Worm (Caenorhabditis elegans) whole organism, mixed stage, embryonic: ENCODE results near the gene T02B11.8.

Experiments
- M03D4.4 ChIP-seq: sonication (generic microtip); optimal IDR thresholded peaks from 2 replicates; lab custom pipeline; 2017; ENCODE audit warnings: mild to moderate bottlenecking, missing genetic modification characterization, missing compliant biosample characterization
- bed-3 ChIP-seq: fragments of 200-800 bp; sonication (Bioruptor generic); optimal IDR thresholded peaks from 3 replicates; lab custom pipeline; 2018; ENCODE audit warnings: mild to moderate bottlenecking, missing genetic modification characterization, moderate library complexity, missing compliant biosample characterization
- blmp-1 ChIP-seq: fragments of 150-350 bp; optimal IDR thresholded peaks from 2 replicates; lab custom pipeline; 2014; ENCODE audit warnings: missing biosample characterization, missing genetic modification characterization
- ceh-39 ChIP-seq: fragments of 150-350 bp; optimal IDR thresholded peaks from 2 replicates; lab custom pipeline; 2014; ENCODE audit warnings: missing biosample characterization, missing genetic modification characterization
- ceh-43 ChIP-seq: fragments of 200-800 bp; sonication (Bioruptor generic); optimal IDR thresholded peaks from 2 replicates; lab custom pipeline; 2018; ENCODE audit warnings: mild to moderate bottlenecking, missing genetic modification characterization, moderate library complexity, missing compliant biosample characterization
- ceh-83 ChIP-seq: fragments of 200-800 bp; sonication (Bioruptor generic); optimal IDR thresholded peaks from 2 replicates; lab custom pipeline; 2018; ENCODE audit warnings: mild to moderate bottlenecking, missing genetic modification characterization, missing compliant biosample characterization
- ces-1 ChIP-seq: fragments of 150-350 bp; optimal IDR thresholded peaks from 2 replicates; lab custom pipeline; 2014; ENCODE audit warnings: missing biosample characterization, missing genetic modification reagents, missing genetic modification characterization
- cnd-1 ChIP-seq: fragments of 200-800 bp; sonication (Bioruptor generic); optimal IDR thresholded peaks from 2 replicates; lab custom pipeline; 2018; ENCODE audit warnings: mild to moderate bottlenecking, missing genetic modification characterization, missing compliant biosample characterization
- drap-1 ChIP-seq: fragments of 200-800 bp; sonication (Bioruptor generic); optimal IDR thresholded peaks from 3 replicates; lab custom pipeline; 2018; ENCODE audit warnings: mild to moderate bottlenecking, missing genetic modification characterization, missing compliant biosample characterization
- elt-3 ChIP-seq: fragments of 150-350 bp; optimal IDR thresholded peaks from 2 replicates; lab custom pipeline; 2014; ENCODE audit warnings: missing biosample characterization, missing genetic modification characterization
- flh-1 ChIP-seq: fragments of 200-800 bp; sonication (Bioruptor generic); optimal IDR thresholded peaks from 2 replicates; lab custom pipeline; 2018; ENCODE audit warnings: mild to moderate bottlenecking, missing genetic modification characterization, moderate library complexity, missing compliant biosample characterization
- ham-2 ChIP-seq: fragments of 200-800 bp; sonication (Bioruptor generic); optimal IDR thresholded peaks from 2 replicates; lab custom pipeline; 2018; ENCODE audit warnings: mild to moderate bottlenecking, missing genetic modification characterization, missing compliant biosample characterization
- hlh-1 ChIP-seq: fragments of 150-350 bp; optimal IDR thresholded peaks from 2 replicates; lab custom pipeline; 2014; ENCODE audit warnings: missing biosample characterization, missing genetic modification reagents, missing genetic modification characterization
- lin-13 ChIP-seq: fragments of 150-350 bp; optimal IDR thresholded peaks from 2 replicates; lab custom pipeline; 2014; ENCODE audit warnings: missing biosample characterization, missing genetic modification characterization
- lin-32 ChIP-seq: fragments of 200-800 bp; sonication (Bioruptor generic); optimal IDR thresholded peaks from 2 replicates; lab custom pipeline; 2018; ENCODE audit warnings: mild to moderate bottlenecking, missing genetic modification characterization, missing compliant biosample characterization
- lsy-2 ChIP-seq: fragments of 150-350 bp; optimal IDR thresholded peaks from 2 replicates; lab custom pipeline; 2014; ENCODE audit warnings: missing biosample characterization, missing genetic modification characterization
- mab-5 ChIP-seq: fragments of 150-350 bp; optimal IDR thresholded peaks from 2 replicates; lab custom pipeline; 2014; ENCODE audit warnings: missing biosample characterization, missing genetic modification characterization
- mep-1 ChIP-seq: fragments of 150-350 bp; optimal IDR thresholded peaks from 2 replicates; lab custom pipeline; 2017; ENCODE audit warnings: missing biosample characterization, missing genetic modification reagents, missing genetic modification characterization, inconsistent platforms
- mls-2 ChIP-seq: sonication (generic microtip); optimal IDR thresholded peaks from 2 replicates; lab custom pipeline; 2016; ENCODE audit warnings: mild to moderate bottlenecking, missing genetic modification characterization, moderate library complexity, missing compliant biosample characterization
- nhr-12 ChIP-seq: fragments of 150-350 bp; optimal IDR thresholded peaks from 2 replicates; lab custom pipeline; 2014; ENCODE audit warnings: missing biosample characterization, missing genetic modification characterization
- nhr-2 ChIP-seq: fragments of 150-350 bp; optimal IDR thresholded peaks from 2 replicates; lab custom pipeline; 2014; ENCODE audit warnings: missing biosample characterization, missing genetic modification characterization
- nhr-237 ChIP-seq: fragments of 150-350 bp; optimal IDR thresholded peaks from 2 replicates; lab custom pipeline; 2014; ENCODE audit warnings: missing biosample characterization, missing genetic modification characterization
- nhr-76 ChIP-seq: sonication (generic microtip); optimal IDR thresholded peaks from 2 replicates; lab custom pipeline; 2017; ENCODE audit warnings: missing biosample characterization, missing genetic modification characterization
- pha-4 ChIP-seq: fragments of 150-350 bp; optimal IDR thresholded peaks from 2 replicates; lab custom pipeline; 2018; ENCODE audit warnings: missing biosample characterization, missing genetic modification reagents, missing genetic modification characterization
- sem-2 ChIP-seq: fragments of 200-800 bp; sonication (Bioruptor generic); optimal IDR thresholded peaks from 2 replicates; lab custom pipeline; 2018; ENCODE audit warnings: mild to moderate bottlenecking, missing genetic modification characterization, missing compliant biosample characterization
- snpc-4 ChIP-seq: fragments of 150-350 bp; optimal IDR thresholded peaks from 2 replicates; lab custom pipeline; 2014; ENCODE audit warnings: missing biosample characterization, missing genetic modification characterization
- sptf-1 ChIP-seq: sonication (generic microtip); optimal IDR thresholded peaks from 2 replicates; lab custom pipeline; 2017; ENCODE audit warnings: mild to moderate bottlenecking, missing genetic modification characterization, moderate library complexity, missing compliant biosample characterization
- tbx-8 ChIP-seq: fragments of 200-800 bp; sonication (Bioruptor generic); optimal IDR thresholded peaks from 2 replicates; lab custom pipeline; 2018; ENCODE audit warnings: mild to moderate bottlenecking, missing genetic modification characterization, moderate library complexity, missing compliant biosample characterization
- unc-120 ChIP-seq: sonication (generic microtip); optimal IDR thresholded peaks from 2 replicates; lab custom pipeline; 2017; ENCODE audit warnings: missing genetic modification characterization, missing compliant biosample characterization; ENCODE audit not compliant: poor library complexity, severe bottlenecking
- unc-39 ChIP-seq: fragments of 150-350 bp; optimal IDR thresholded peaks from 2 replicates; lab custom pipeline; 2014; ENCODE audit warnings: missing biosample characterization, missing genetic modification characterization
- unc-62 ChIP-seq: fragments of 150-350 bp; optimal IDR thresholded peaks from 2 replicates; lab custom pipeline; 2014; ENCODE audit warnings: missing biosample characterization, missing genetic modification reagents, missing genetic modification characterization
- zip-8 ChIP-seq: fragments of 150-350 bp; optimal IDR thresholded peaks from 2 replicates; lab custom pipeline; 2014; ENCODE audit warnings: missing biosample characterization, missing genetic modification characterization
- ztf-11 ChIP-seq: fragments of 150-350 bp; optimal IDR thresholded peaks from 2 replicates; lab custom pipeline; 2014; ENCODE audit warnings: missing biosample characterization, missing genetic modification characterization

Gene T02B11.8

ce11 chrV:904232-904983 is 25.9 kb upstream of the T02B11.8 start, which contains the start of gene trm-2A:
trm-2A (plus strand) TSS chrV:904963.
- TF ChIP-seq sem-2 (GFP tag; lab: Kevin White, UChicago) (no peak), unc-62 (GFP tag; lab: Kevin White, UChicago) (no peak), ceh-43 (GFP tag; lab: Kevin White, UChicago) (no peak), unc-120 (tag; lab: Kevin White, UChicago) (peak; percentile 4), flh-1 (GFP tag; lab: Kevin White, UChicago) (no peak), sptf-1 (tag; lab: Kevin White, UChicago) (no peak), snpc-4 (tag; lab: Kevin White, UChicago) (no peak), unc-39 (tag; lab: Kevin White, UChicago) (no peak), mls-2 (tag; lab: Kevin White, UChicago) (no peak), mep-1 (tag; lab: Kevin White, UChicago) (peak; percentile 81), ces-1 (GFP tag; lab: Kevin White, UChicago) (peak; percentile 50), elt-3 (no peak), ceh-83 (GFP tag; lab: Kevin White, UChicago) (no peak), lin-13 (tag; lab: Kevin White, UChicago) (peak; percentile 59), zip-8 (tag; lab: Kevin White, UChicago) (no peak), lsy-2 (tag; lab: Kevin White, UChicago) (peak; percentile 51), nhr-12 (tag; lab: Kevin White, UChicago) (no peak), mab-5 (tag; lab: Kevin White, UChicago) (no peak), hlh-1 (tag; lab: Kevin White, UChicago) (peak; percentile 17), pha-4 (tag; lab: Kevin White, UChicago) (peak; percentile 63), lin-32 (GFP tag; lab: Kevin White, UChicago) (no peak), ceh-39 (tag; lab: Kevin White, UChicago) (peak; percentile 38), nhr-237 (tag; lab: Kevin White, UChicago) (peak; percentile 37), M03D4.4 (tag; lab: Kevin White, UChicago) (no peak), cnd-1 (tag; lab: Kevin White, UChicago) (no peak), ham-2 (GFP tag; lab: Kevin White, UChicago) (no peak), drap-1 (GFP tag; lab: Kevin White, UChicago) (no peak), nhr-76 (tag; lab: Kevin White, UChicago) (no peak), nhr-2 (tag; lab: Kevin White, UChicago) (no peak)

- TF ChIP-seq hlh-1 (tag; lab: Kevin White, UChicago) = no peak
- TF ChIP-seq unc-39 (tag; lab: Kevin White, UChicago) = no peak
- no peak for TF ChIP-seq ceh-83 (GFP tag; lab: Kevin White, UChicago)
- TF ChIP-seq mab-5 (tag; lab: Kevin White, UChicago) = no peak
- TF ChIP-seq ham-2 (GFP tag; lab: Kevin White, UChicago) = no peak
- no peak for TF ChIP-seq unc-62 (GFP tag; lab: Kevin White, UChicago)
- TF ChIP-seq cnd-1 (tag; lab: Kevin White, UChicago) = no peak
- no peak for TF ChIP-seq ceh-39 (tag; lab: Kevin White, UChicago)
- TF ChIP-seq tbx-8 (GFP tag; lab: Kevin White, UChicago) = no peak
- TF ChIP-seq unc-120 (tag; lab: Kevin White, UChicago) = no peak
- TF ChIP-seq elt-3 = no peak
- TF ChIP-seq sptf-1 (tag; lab: Kevin White, UChicago) = no peak
- no peak for TF ChIP-seq M03D4.4 (tag; lab: Kevin White, UChicago)
- TF ChIP-seq flh-1 (GFP tag; lab: Kevin White, UChicago) = no peak
- no peak for TF ChIP-seq sem-2 (GFP tag; lab: Kevin White, UChicago)
- no peak for TF ChIP-seq mls-2 (tag; lab: Kevin White, UChicago)
- TF ChIP-seq nhr-12 (tag; lab: Kevin White, UChicago) = no peak
- no peak for TF ChIP-seq blmp-1 (tag; lab: Kevin White, UChicago)
- TF ChIP-seq ztf-11 = no peak
- no peak for TF ChIP-seq bed-3 (GFP tag; lab: Kevin White, UChicago)
Observed at ce11 chrV:903460-903859, 25.0 kb upstream of the T02B11.8 start, which contains the start of gene fmo-5. fmo-5 (minus strand) TSS chrV:903665.

- no peak for TF ChIP-seq mab-5 (tag; lab: Kevin White, UChicago)
- TF ChIP-seq nhr-12 (tag; lab: Kevin White, UChicago) = no peak
- TF ChIP-seq tbx-8 (GFP tag; lab: Kevin White, UChicago) = no peak
Observed at ce11 chrV:899087-899486, 20.6 kb upstream of the T02B11.8 start, which contains the start of gene nas-32. nas-32 (minus strand) TSS chrV:899187.
